Worm (Caenorhabditis elegans) whole organism, L2 larva: ENCODE data around the gene cima-1.

Experiments
- R02D3.7 ChIP-seq: fragments of 150-350 bp; optimal IDR thresholded peaks from 2 replicates; lab custom pipeline; 2014; ENCODE audit warnings: missing biosample characterization, missing genetic modification characterization
- sem-4 ChIP-seq: fragments of 150-350 bp; optimal IDR thresholded peaks from 2 replicates; lab custom pipeline; 2014; ENCODE audit warnings: missing biosample characterization, missing genetic modification reagents, missing genetic modification characterization
- skn-1 ChIP-seq: sonication (generic microtip); optimal IDR thresholded peaks from 2 replicates; lab custom pipeline; 2017; ENCODE audit warnings: missing biosample characterization, missing genetic modification characterization
- unc-55 ChIP-seq: fragments of 150-350 bp; sonication (generic microtip); optimal IDR thresholded peaks from 3 replicates; lab custom pipeline; 2014; ENCODE audit warnings: missing biosample characterization, missing genetic modification reagents, missing genetic modification characterization
- ztf-11 ChIP-seq: sonication (generic microtip); optimal IDR thresholded peaks from 2 replicates; lab custom pipeline; 2017; ENCODE audit warnings: missing biosample characterization, missing genetic modification characterization

DNA sequence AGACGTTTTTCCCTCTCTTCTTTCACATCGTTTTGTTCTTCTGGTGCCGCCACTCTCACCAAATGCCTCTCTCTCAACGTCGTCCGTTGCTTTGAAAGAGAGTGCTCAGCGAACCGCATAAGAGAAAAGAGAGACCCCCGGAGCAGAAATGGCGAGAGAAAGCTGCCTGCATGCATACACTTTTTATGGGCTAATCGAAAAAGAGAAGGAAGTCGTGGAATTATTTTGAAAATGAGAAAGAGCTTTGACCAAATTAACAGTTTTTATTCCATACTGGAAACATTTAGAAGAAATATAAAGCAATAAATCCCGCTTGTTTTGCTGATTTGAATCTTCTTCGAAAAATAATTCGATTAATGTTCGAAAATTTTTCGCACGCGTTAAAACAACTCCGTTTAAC is 30.8 kb upstream of the cima-1 start:
- TF ChIP-seq ztf-11: no peak
- TF ChIP-seq skn-1: no peak
- TF ChIP-seq sem-4 (tag; lab: Kevin White, UChicago): peak; percentile 59
- TF ChIP-seq unc-55 (GFP tag; lab: Kevin White, UChicago): peak; percentile 41
- TF ChIP-seq R02D3.7: no peak
